Worm (Caenorhabditis elegans) whole organism, midembryonic: ENCODE data around the gene srw-91.

Experiments
- T22C8.4 ChIP-seq: fragments of 200-800 bp; sonication (Bioruptor generic); IDR thresholded peaks from 2 replicates; pipeline ENCODE4 v1.3.6; 2022; ENCODE audit warnings: missing genetic modification characterization, missing compliant biosample characterization
- cog-1 ChIP-seq: sonication (generic microtip); optimal IDR thresholded peaks from 2 replicates; lab custom pipeline; 2016; ENCODE audit warnings: missing genetic modification characterization, missing compliant biosample characterization
- flt-1 ChIP-seq: fragments of 200-800 bp; sonication (Bioruptor generic); IDR thresholded peaks from 2 replicates; pipeline ENCODE4 v1.3.6; 2022; ENCODE audit warnings: missing genetic modification characterization, missing compliant biosample characterization
- ref-1 ChIP-seq: fragments of 200-800 bp; sonication (Bioruptor generic); conservative IDR thresholded peaks from 2 replicates; pipeline ENCODE4 v1.3.6; 2022; ENCODE audit warnings: missing genetic modification reagents, missing genetic modification characterization, missing compliant biosample characterization
- tab-1 ChIP-seq: fragments of 200-800 bp; sonication (Bioruptor generic); IDR thresholded peaks from 2 replicates; pipeline ENCODE4 v1.3.6; 2022; ENCODE audit warnings: missing genetic modification characterization, missing compliant biosample characterization
- ztf-23 ChIP-seq: fragments of 200-800 bp; sonication (Bioruptor generic); IDR thresholded peaks from 2 replicates; pipeline ENCODE4 v1.3.6; 2022; ENCODE audit warnings: missing genetic modification reagents, missing genetic modification characterization, missing compliant biosample characterization

ce11 chrV:1708441-1708840 lies 27.8 kb upstream of the srw-91 start, which contains the start of gene srw-99:
- no peak for TF ChIP-seq ref-1
- TF ChIP-seq tab-1: no peak
- TF ChIP-seq cog-1: no peak
- no peak for TF ChIP-seq ztf-23 (GFP tag; lab: Robert Waterston, UW)
- TF ChIP-seq T22C8.4 (GFP tag; lab: Robert Waterston, UW): no peak
- TF ChIP-seq flt-1 (GFP tag; lab: Robert Waterston, UW): no peak
